Worm (Caenorhabditis elegans) whole organism, young adult: ENCODE results near the gene arl-3.
A peak's percentile ranks its signal among the peaks of the same experiment; 100 is the strongest.
"Not testable (repeated sequence)": the region's sequence is repeated elsewhere in the genome, so short reads cannot be mapped to it uniquely, and the experiment has no call there.

Source experiments
- B0019.2 ChIP-seq: fragments of 200-800 bp; sonication (Bioruptor generic); conservative IDR thresholded peaks from 2 replicates; pipeline ENCODE4 v1.3.6; 2022; ENCODE audit warnings: missing genetic modification reagents, missing genetic modification characterization, missing compliant biosample characterization
- B0261.1 ChIP-seq: sonication (generic microtip); optimal IDR thresholded peaks from 2 replicates; lab custom pipeline; 2016; ENCODE audit warnings: mild to moderate bottlenecking, missing genetic modification characterization, moderate library complexity, missing compliant biosample characterization
- D2030.7 ChIP-seq: fragments of 200-800 bp; sonication (Bioruptor generic); IDR thresholded peaks from 2 replicates; pipeline ENCODE4 v1.3.6; 2022; ENCODE audit warnings: missing genetic modification reagents, missing genetic modification characterization, missing compliant biosample characterization
- F22D6.2 ChIP-seq: sonication (generic microtip); optimal IDR thresholded peaks from 2 replicates; lab custom pipeline; 2016; ENCODE audit warnings: mild to moderate bottlenecking, missing genetic modification characterization, missing compliant biosample characterization
- F39B2.1 ChIP-seq: fragments of 200-800 bp; sonication (Bioruptor generic); IDR thresholded peaks from 2 replicates; pipeline ENCODE4 v1.3.6; 2022; ENCODE audit warnings: missing genetic modification reagents, missing genetic modification characterization, missing compliant biosample characterization
- K11D2.4 ChIP-seq: fragments of 200-800 bp; sonication (Bioruptor generic); IDR thresholded peaks from 2 replicates; pipeline ENCODE4 v1.3.6; 2022; ENCODE audit warnings: missing genetic modification reagents, missing genetic modification characterization, missing compliant biosample characterization
- K12H6.12 ChIP-seq: fragments of 200-800 bp; sonication (Bioruptor generic); optimal IDR thresholded peaks from 2 replicates; lab custom pipeline; 2018; ENCODE audit warnings: mild to moderate bottlenecking, missing genetic modification characterization, missing compliant biosample characterization
- T26A5.8 ChIP-seq: sonication (generic microtip); optimal IDR thresholded peaks from 2 replicates; lab custom pipeline; 2016; ENCODE audit warnings: missing genetic modification characterization, missing compliant biosample characterization
- Y56A3A.18 ChIP-seq: fragments of 200-800 bp; sonication (Bioruptor generic); IDR thresholded peaks from 2 replicates; pipeline ENCODE4 v1.3.6; 2022; ENCODE audit warnings: missing genetic modification reagents, missing genetic modification characterization, missing compliant biosample characterization
- Y95B8A.8 ChIP-seq: fragments of 200-800 bp; sonication (Bioruptor generic); IDR thresholded peaks from 2 replicates; pipeline ENCODE4 v1.3.6; 2022; ENCODE audit warnings: missing genetic modification reagents, missing genetic modification characterization, missing compliant biosample characterization
- ZK185.1 ChIP-seq: sonication (generic microtip); optimal IDR thresholded peaks from 2 replicates; lab custom pipeline; 2016; ENCODE audit warnings: mild to moderate bottlenecking, missing genetic modification characterization, missing compliant biosample characterization; ENCODE audit not compliant: poor library complexity, severe bottlenecking
- ama-1 ChIP-seq, 3 experiments: fragments of 150-350 bp in 1 of 3; sonication (generic microtip) in 2 of 3; optimal IDR thresholded peaks; 2 replicates each; lab custom pipeline; 2014 to 2018; ENCODE audit warnings: missing biosample characterization in 2 of 3, missing genetic modification characterization in 2 of 3, missing genetic modification reagents in 2 of 3
- aptf-3 ChIP-seq: fragments of 200-800 bp; sonication (Bioruptor generic); IDR thresholded peaks from 2 replicates; pipeline ENCODE4 v1.3.6; 2022; ENCODE audit warnings: missing genetic modification characterization, missing compliant biosample characterization
- attf-3 ChIP-seq: fragments of 200-800 bp; sonication (Bioruptor generic); conservative IDR thresholded peaks from 2 replicates; pipeline ENCODE4 v1.3.6; 2022; ENCODE audit warnings: missing genetic modification reagents, missing genetic modification characterization, missing compliant biosample characterization
- attf-5 ChIP-seq: fragments of 200-800 bp; sonication (Bioruptor generic); optimal IDR thresholded peaks from 2 replicates; lab custom pipeline; 2018; ENCODE audit warnings: mild to moderate bottlenecking, missing genetic modification characterization, missing compliant biosample characterization
- bed-2 ChIP-seq: fragments of 200-800 bp; sonication (Bioruptor generic); IDR thresholded peaks from 2 replicates; pipeline ENCODE4 v1.3.6; 2022; ENCODE audit warnings: missing genetic modification reagents, missing genetic modification characterization, missing compliant biosample characterization
- ceh-91 ChIP-seq: fragments of 200-800 bp; sonication (Bioruptor generic); IDR thresholded peaks from 2 replicates; pipeline ENCODE4 v1.3.6; 2022; ENCODE audit warnings: missing genetic modification reagents, missing genetic modification characterization, missing compliant biosample characterization
- dox-1 ChIP-seq: fragments of 200-800 bp; sonication (Bioruptor generic); IDR thresholded peaks from 2 replicates; pipeline ENCODE4 v1.3.6; 2022; ENCODE audit warnings: missing genetic modification reagents, missing genetic modification characterization, missing compliant biosample characterization
- dpff-1 ChIP-seq: sonication (generic microtip); optimal IDR thresholded peaks from 2 replicates; lab custom pipeline; 2017; ENCODE audit warnings: mild to moderate bottlenecking, missing genetic modification characterization, missing compliant biosample characterization
- egl-18 ChIP-seq: fragments of 200-800 bp; sonication (Bioruptor generic); IDR thresholded peaks from 2 replicates; pipeline ENCODE4 v1.3.6; 2022; ENCODE audit warnings: missing genetic modification reagents, missing genetic modification characterization, missing compliant biosample characterization
- egl-44 ChIP-seq: fragments of 200-800 bp; sonication (Bioruptor generic); IDR thresholded peaks from 2 replicates; pipeline ENCODE4 v1.3.6; 2022; ENCODE audit warnings: missing genetic modification reagents, missing genetic modification characterization, missing compliant biosample characterization
- fkh-3 ChIP-seq: sonication (generic microtip); optimal IDR thresholded peaks from 2 replicates; lab custom pipeline; 2016; ENCODE audit warnings: mild to moderate bottlenecking, missing genetic modification characterization, missing compliant biosample characterization
- gei-17 ChIP-seq: fragments of 200-800 bp; sonication (Bioruptor generic); optimal IDR thresholded peaks from 2 replicates; lab custom pipeline; 2018; ENCODE audit warnings: mild to moderate bottlenecking, missing genetic modification characterization, missing compliant biosample characterization
- him-1 ChIP-seq: sonication (generic microtip); optimal IDR thresholded peaks from 2 replicates; lab custom pipeline; 2016; ENCODE audit warnings: missing genotype, missing genetic modification reagents, missing genetic modification characterization, missing compliant biosample characterization
- hlh-12 ChIP-seq: sonication (generic microtip); optimal IDR thresholded peaks from 2 replicates; lab custom pipeline; 2016; ENCODE audit warnings: missing genetic modification characterization, missing compliant biosample characterization
- hmg-1.2 ChIP-seq: fragments of 200-800 bp; sonication (Bioruptor generic); IDR thresholded peaks from 2 replicates; pipeline ENCODE4 v1.3.6; 2022; ENCODE audit warnings: missing genetic modification reagents, missing genetic modification characterization, missing compliant biosample characterization
- lin-26 ChIP-seq: fragments of 200-800 bp; sonication (Bioruptor generic); IDR thresholded peaks from 2 replicates; pipeline ENCODE4 v1.3.6; 2022; ENCODE audit warnings: missing genetic modification reagents, missing genetic modification characterization, missing compliant biosample characterization
- lin-35 ChIP-seq, 3 experiments: fragments of 150-350 bp in 2 of 3; sonication (generic microtip) in 1 of 3; optimal IDR thresholded peaks; 2 replicates each; lab custom pipeline; 2014 to 2018; ENCODE audit warnings: missing biosample characterization in 3 of 3, missing genetic modification characterization in 3 of 3, missing genetic modification reagents in 3 of 3
- madf-6 ChIP-seq: fragments of 200-800 bp; sonication (Bioruptor generic); IDR thresholded peaks from 2 replicates; pipeline ENCODE4 v1.3.6; 2022; ENCODE audit warnings: missing genetic modification reagents, missing genetic modification characterization, missing compliant biosample characterization
- mcd-1 ChIP-seq: fragments of 200-800 bp; sonication (Bioruptor generic); IDR thresholded peaks from 2 replicates; pipeline ENCODE4 v1.3.6; 2022; ENCODE audit warnings: missing genetic modification reagents, missing genetic modification characterization, missing compliant biosample characterization
- nfyb-1 ChIP-seq: fragments of 200-800 bp; sonication (Bioruptor generic); IDR thresholded peaks from 2 replicates; pipeline ENCODE4 v1.3.6; 2022; ENCODE audit warnings: missing genetic modification reagents, missing genetic modification characterization, missing compliant biosample characterization
- rcor-1 ChIP-seq: fragments of 200-800 bp; sonication (Bioruptor generic); IDR thresholded peaks from 2 replicates; pipeline ENCODE4 v1.3.6; 2022; ENCODE audit warnings: missing genetic modification reagents, missing genetic modification characterization, missing compliant biosample characterization
- rec-8 ChIP-seq, 2 experiments: sonication (generic microtip); optimal IDR thresholded peaks; 2 replicates each; lab custom pipeline; 2016; ENCODE audit warnings: mild to moderate bottlenecking in 2 of 2, missing genetic modification characterization in 2 of 2, missing genetic modification reagents in 2 of 2, missing genotype in 2 of 2, missing biosample characterization in 1 of 2, missing compliant biosample characterization in 1 of 2, moderate library complexity in 1 of 2
- rpc-1 ChIP-seq, 2 experiments: fragments of 150-350 bp in 1 of 2; sonication (generic microtip) in 1 of 2; optimal IDR thresholded peaks; 2 replicates each; lab custom pipeline; 2014 to 2018; ENCODE audit warnings: missing biosample characterization in 1 of 2, missing genetic modification characterization in 1 of 2, missing genetic modification reagents in 1 of 2, missing genotype in 1 of 2
- snpc-1.1 ChIP-seq: sonication (generic microtip); optimal IDR thresholded peaks from 2 replicates; lab custom pipeline; 2017; ENCODE audit warnings: missing genetic modification characterization, mild to moderate bottlenecking, missing compliant biosample characterization, antibody characterized with exemption, moderate library complexity, missing genotype, missing genetic modification reagents; ENCODE audit not compliant: insufficient read depth
- snpc-4 ChIP-seq, 5 experiments: fragments of 150-350 bp in 1 of 5; sonication (generic microtip) in 4 of 5; optimal IDR thresholded peaks; 2 replicates each; lab custom pipeline; 2014 to 2018; ENCODE audit warnings: missing genetic modification characterization in 5 of 5, missing biosample characterization in 3 of 5, antibody characterized with exemption in 2 of 5, mild to moderate bottlenecking in 2 of 5, missing compliant biosample characterization in 2 of 5, missing genotype in 2 of 5, moderate library complexity in 2 of 5, missing genetic modification reagents in 1 of 5
- tbp1 ChIP-seq: fragments of 200-800 bp; sonication (Bioruptor generic); optimal IDR thresholded peaks from 2 replicates; lab custom pipeline; 2018; ENCODE audit warnings: mild to moderate bottlenecking, missing genetic modification characterization, missing compliant biosample characterization
- tbx-9 ChIP-seq: sonication (generic microtip); optimal IDR thresholded peaks from 2 replicates; lab custom pipeline; 2016; ENCODE audit warnings: borderline replicate concordance, missing genetic modification characterization, inconsistent platforms, missing compliant biosample characterization
- zfh-2 ChIP-seq: fragments of 200-800 bp; sonication (Bioruptor generic); conservative IDR thresholded peaks from 2 replicates; pipeline ENCODE4 v1.3.6; 2022; ENCODE audit warnings: missing genetic modification reagents, missing genetic modification characterization, missing compliant biosample characterization

Gene arl-3

ce11 chrII:14635179-14635578 lies 28.9 kb downstream of the arl-3 start (continued):
- TF ChIP-seq rpc-1 (optimal IDR thresholded peaks at IDR 0.05; lab: Kevin White, UChicago) (peak; percentile 67), rpc-1 (tag; optimal IDR thresholded peaks at IDR 0.05; lab: Kevin White, UChicago) (peak; percentile 72), ZK185.1 (tag; lab: Kevin White, UChicago) (peak; percentile 32), Y56A3A.18 (0 out of 2 replicates have a peak, but pooled peaks have one; percentile 41), him-1 (peak; percentile 56), fkh-3 (tag; lab: Kevin White, UChicago) (no peak), lin-26 (GFP tag; lab: Robert Waterston, UW) (peak; percentile 74), K11D2.4 (GFP tag; lab: Robert Waterston, UW) (0 out of 2 replicates have a peak, but pooled peaks have one; percentile 22), madf-6 (GFP tag; lab: Robert Waterston, UW) (peak; percentile 41), Y95B8A.8 (GFP tag; lab: Robert Waterston, UW) (no peak), B0019.2 (GFP tag; lab: Robert Waterston, UW) (0 out of 2 replicates have a peak, but pooled peaks have one; percentile 4), snpc-4 (GFP tag; optimal IDR thresholded peaks at IDR 0.05; lab: Kevin White, UChicago) (no peak), snpc-4 (tag; optimal IDR thresholded peaks at IDR 0.05; lab: Kevin White, UChicago) (peak in 3 of 4 experiments; percentile 41 to 78 (median 54)), dpff-1 (no peak), T26A5.8 (tag; lab: Kevin White, UChicago) (no peak), tbp1 (GFP tag; lab: Kevin White, UChicago) (peak; percentile 93), ceh-91 (GFP tag; lab: Robert Waterston, UW) (peak; percentile 19; the same call in 1 of the 2 replicates), egl-44 (GFP tag; lab: Robert Waterston, UW) (peak; percentile 79), bed-2 (GFP tag; lab: Robert Waterston, UW) (no peak), lin-35 (GFP tag; optimal IDR thresholded peaks at IDR 0.05; lab: Kevin White, UChicago) (peak in 1 of 3 experiments; percentile 48), F22D6.2 (tag; lab: Kevin White, UChicago) (no peak), hmg-1.2 (GFP tag; lab: Robert Waterston, UW) (peak; percentile 72), hlh-12 (no peak), rec-8 (tag; optimal IDR thresholded peaks at IDR 0.05; lab: Kevin White, UChicago) (no peak), dox-1 (peak; percentile 55), aptf-3 (GFP tag; lab: Robert Waterston, UW) (no peak), tbx-9 (tag; lab: Kevin White, UChicago) (no peak), F39B2.1 (no peak)
- TF ChIP-seq, all 124 proteins: peak for 32

- peak; percentile 81 for TF ChIP-seq hmg-1.2 (GFP tag; lab: Robert Waterston, UW)
- TF ChIP-seq snpc-4 (GFP tag; optimal IDR thresholded peaks at IDR 0.05; lab: Kevin White, UChicago), result not testable (repeated sequence)
- peak in 3 of 4 experiments; percentile 61 to 95 (median 94) for TF ChIP-seq snpc-4 (tag; optimal IDR thresholded peaks at IDR 0.05; lab: Kevin White, UChicago)
- peak; percentile 64 for TF ChIP-seq tbp1 (GFP tag; lab: Kevin White, UChicago)
- TF ChIP-seq snpc-1.1, result peak; percentile 77
- TF ChIP-seq nfyb-1 (GFP tag; lab: Robert Waterston, UW), result peak; percentile 64
- TF ChIP-seq mcd-1 (GFP tag; lab: Robert Waterston, UW), result 0 out of 2 replicates have a peak, but pooled peaks have one; percentile 26
- peak; percentile 53; the same call in 1 of the 2 replicates for TF ChIP-seq madf-6 (GFP tag; lab: Robert Waterston, UW)
- peak; percentile 50; the same call in 1 of the 2 replicates for TF ChIP-seq dox-1
- TF ChIP-seq rcor-1 (GFP tag; lab: Robert Waterston, UW), result peak; percentile 45
- peak; percentile 40; the same call in 1 of the 2 replicates for TF ChIP-seq D2030.7 (GFP tag; lab: Robert Waterston, UW)
- peak; percentile 33 for TF ChIP-seq rpc-1 (optimal IDR thresholded peaks at IDR 0.05; lab: Kevin White, UChicago)
- peak; percentile 56 for TF ChIP-seq rpc-1 (tag; optimal IDR thresholded peaks at IDR 0.05; lab: Kevin White, UChicago)
- 0 out of 2 replicates have a peak, but pooled peaks have one; percentile 19 for TF ChIP-seq zfh-2
Observed at ce11 chrII:14635895-14636294, 29.6 kb downstream of the arl-3 start.

- no peak for TF ChIP-seq attf-3 (GFP tag; lab: Robert Waterston, UW)
- TF ChIP-seq K12H6.12 (tag; lab: Kevin White, UChicago), result no peak
- no peak for TF ChIP-seq attf-5
- no peak for TF ChIP-seq gei-17 (GFP tag; lab: Kevin White, UChicago)
- TF ChIP-seq ama-1 (optimal IDR thresholded peaks at IDR 0.05; lab: Kevin White, UChicago), result no peak
- no peak for TF ChIP-seq ama-1 (GFP tag; optimal IDR thresholded peaks at IDR 0.05; lab: Kevin White, UChicago)
- no peak for TF ChIP-seq egl-18 (GFP tag; lab: Robert Waterston, UW)
- TF ChIP-seq B0261.1 (tag; lab: Kevin White, UChicago), result no peak
- no peak for TF ChIP-seq Y95B8A.8 (GFP tag; lab: Robert Waterston, UW)
Observed at ce11 chrII:14636737-14637136, 30.5 kb downstream of the arl-3 start, which contains the start of gene sre-13. sre-13 (minus strand) TSS chrII:14636837.
